Worm (Caenorhabditis elegans) whole organism, L4/young adult: ENCODE data around the gene eat-4.

Source experiments
- dao-5 ChIP-seq: sonication (generic microtip); optimal IDR thresholded peaks from 2 replicates; lab custom pipeline; 2016; ENCODE audit warnings: missing genotype, missing genetic modification characterization, moderate library complexity, missing compliant biosample characterization
- him-1 ChIP-seq: sonication (generic microtip); optimal IDR thresholded peaks from 2 replicates; lab custom pipeline; 2016; ENCODE audit warnings: missing genotype, missing genetic modification reagents, missing genetic modification characterization, missing compliant biosample characterization

DNA sequence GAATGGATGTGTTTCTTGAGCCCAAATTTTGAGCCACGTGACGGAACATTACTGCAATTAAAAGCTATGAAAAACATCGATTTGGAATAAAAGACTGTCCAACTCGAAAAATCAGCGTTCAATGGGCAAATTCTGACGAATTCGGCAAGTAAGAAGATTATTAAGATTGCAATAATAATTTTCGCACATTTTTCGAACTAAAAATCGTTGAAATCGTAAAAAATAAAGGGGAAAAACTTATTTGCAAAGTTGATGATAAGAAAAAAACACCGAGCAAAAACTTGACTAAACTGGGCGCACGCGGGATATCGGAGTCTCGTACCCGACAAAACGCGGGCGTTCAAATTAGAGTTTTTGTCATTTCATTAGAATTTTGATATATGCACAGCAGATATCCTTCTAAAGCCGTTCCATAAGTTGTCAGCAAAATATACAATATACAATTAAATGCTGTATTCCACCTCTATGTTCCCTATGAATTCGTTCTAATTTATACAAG is 47.3 kb upstream of the eat-4 start, which contains the start of the genes mccc-2 and mrpl-44:
- TF ChIP-seq him-1 (tag; lab: Kevin White, UChicago) (no peak), dao-5 (tag; lab: Kevin White, UChicago) (no peak)
